Fruit fly (Drosophila melanogaster) ovary, adult (tissue): ENCODE measurements around the gene CG32832.

Source experiments
- CG17801 ChIP-seq: fragments of 200-800 bp; optimal IDR thresholded peaks from 2 replicates; lab custom pipeline; 2019; ENCODE audit warnings: missing biosample characterization, mild to moderate bottlenecking, missing genetic modification characterization, moderate library complexity; ENCODE audit not compliant: partially characterized antibody

Gene CG32832

DNA sequence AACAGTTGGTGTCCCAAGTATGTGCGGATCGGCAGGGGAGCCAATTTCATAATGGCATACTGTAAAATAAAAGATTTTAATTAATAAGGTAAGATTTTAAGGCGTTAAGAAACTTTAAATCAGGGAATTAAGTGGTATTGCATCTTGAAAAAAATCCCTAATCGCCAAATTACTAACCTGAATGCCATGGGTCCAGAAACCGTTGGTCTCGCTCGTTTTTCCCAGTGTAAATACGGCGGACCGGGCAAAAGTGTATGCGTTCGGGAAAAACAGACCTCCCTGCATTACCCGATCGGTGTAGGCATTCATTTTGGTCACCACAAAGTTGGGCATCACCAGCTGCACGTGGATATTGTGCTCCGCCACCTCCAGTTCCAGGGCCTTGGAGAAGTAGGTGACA is 35.8 kb downstream of the CG32832 start:
- no peak for TF ChIP-seq CG17801

DNA sequence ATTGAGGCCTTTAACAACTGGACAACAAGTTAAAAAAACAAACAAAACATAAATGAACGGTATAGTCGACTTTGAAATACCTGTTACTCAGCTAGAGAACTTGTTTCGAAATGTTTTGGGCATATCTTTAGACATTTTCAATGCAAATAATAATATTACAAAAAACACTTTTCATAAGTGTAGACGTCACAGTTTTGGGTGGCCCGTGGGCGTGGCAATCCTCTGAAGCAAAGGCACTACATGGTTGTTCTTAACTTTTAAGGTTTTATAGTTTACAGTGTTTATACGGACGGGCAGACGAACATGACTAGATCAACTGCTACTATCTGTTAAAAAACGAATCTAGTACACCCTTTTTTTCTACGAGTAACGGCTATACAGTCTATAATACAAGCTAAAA is 36.6 kb downstream of the CG32832 start:
- no peak for TF ChIP-seq CG17801

DNA sequence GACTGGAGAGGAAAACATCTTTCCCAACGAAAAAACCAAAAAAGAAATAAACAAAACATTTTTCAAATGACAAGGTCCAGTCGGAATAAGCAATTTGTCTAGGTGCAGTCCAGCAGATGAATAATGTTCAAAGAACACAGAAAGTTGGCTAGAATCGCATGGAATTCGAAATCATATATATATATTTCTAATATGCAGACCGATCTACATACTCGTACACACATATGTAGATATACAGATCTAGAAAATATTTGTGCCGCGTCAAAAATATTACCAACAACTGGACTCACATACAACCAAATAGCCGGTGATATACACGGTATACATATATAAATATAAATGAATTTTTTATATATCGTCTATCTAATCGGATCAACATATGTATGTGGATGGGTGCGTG is 39.4 kb downstream of the CG32832 start:
- no peak for TF ChIP-seq CG17801

- TF ChIP-seq CG17801 = no peak
Measured at dm6 chr2L:16837672-16838071, 41.4 kb downstream of the CG32832 start, which contains the start of the genes SclA and SclB. Gene SclA (plus strand): TSS chr2L:16837972. Gene SclB (plus strand): TSS chr2L:16837972.

DNA sequence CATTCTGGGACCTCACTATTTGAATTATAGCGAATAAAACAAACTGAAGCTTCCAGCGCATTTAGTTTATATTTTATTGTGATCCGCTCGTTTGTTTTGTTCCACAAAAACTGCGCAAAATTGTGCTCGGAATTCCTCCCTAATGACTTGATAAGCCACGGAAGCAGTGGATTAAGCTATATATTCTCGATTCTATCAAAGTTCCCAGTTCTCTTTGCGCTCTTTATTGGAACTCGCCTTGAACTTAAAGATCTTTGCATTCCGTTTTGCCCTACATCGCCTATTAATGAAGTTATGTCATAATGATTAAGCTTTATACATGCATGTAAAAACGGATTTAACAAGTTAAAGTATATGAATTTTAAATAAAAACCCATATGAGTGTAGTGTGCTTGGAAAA is 41.9 kb downstream of the CG32832 start, which contains the start of gene Nepl9:
Gene Nepl9, minus strand, starts transcription at position 101 of the 400 bp plus-strand sequence.
- TF ChIP-seq CG17801 = no peak

dm6 chr2L:16834402-16834801 is 44.7 kb downstream of the CG32832 start, which contains the start of gene CG13282:
Gene CG13282 (minus strand): TSS chr2L:16834502.
- TF ChIP-seq CG17801 = no peak
